Worm (Caenorhabditis elegans): ENCODE measurements around the gene crh-2.

ce11 chrII:5218349-5218748, 31.0 kb upstream of the crh-2 start:
- TF ChIP-seq ztf-11 (tag; optimal IDR thresholded peaks at IDR 0.05) (no peak), lin-39 (tag; optimal IDR thresholded peaks at IDR 0.05) (no peak), unc-30 (tag; optimal IDR thresholded peaks at IDR 0.05) (no peak), nhr-19 (GFP tag; conservative IDR thresholded peaks at IDR 0.05) (no peak), elt-2 (tag; optimal IDR thresholded peaks at IDR 0.05) (no peak), pqm-1 (tag; optimal IDR thresholded peaks at IDR 0.05) (no peak), sup-37 (GFP tag; optimal IDR thresholded peaks at IDR 0.05) (no peak), unc-130 (tag; optimal IDR thresholded peaks at IDR 0.05) (no peak), ces-1 (GFP tag; optimal IDR thresholded peaks at IDR 0.05) (no peak), mep-1 (tag; optimal IDR thresholded peaks at IDR 0.05) (no peak), lin-13 (GFP tag; optimal IDR thresholded peaks at IDR 0.05) (no peak)

Measured in whole organism, L1 larva.